Fruit fly (Drosophila melanogaster) whole organism, embryonic: ENCODE measurements around the gene GluRIIE.
A peak's percentile ranks its signal among the peaks of the same experiment; 100 is the strongest.

Experiments
- BEAF-32 ChIP-seq: fragments of 200-800 bp; sonication (Bioruptor generic); optimal IDR thresholded peaks from 3 replicates; lab custom pipeline; 2017; ENCODE audit warnings: missing biosample characterization, missing genetic modification characterization, mild to moderate bottlenecking, moderate library complexity, missing genetic modification reagents
- CG1024 ChIP-seq: fragments of 200-800 bp; sonication (Bioruptor generic); IDR thresholded peaks from 2 replicates; pipeline ENCODE4 v1.3.6; 2022; ENCODE audit warnings: missing biosample characterization, missing genetic modification characterization
- CG10321 ChIP-seq: fragments of 200-800 bp; sonication (Bioruptor generic); IDR thresholded peaks from 2 replicates; pipeline ENCODE4 v1.3.6; 2022; ENCODE audit warnings: missing biosample characterization, missing genetic modification characterization
- CG11085 ChIP-seq: fragments of 200-800 bp; sonication (Bioruptor generic); IDR thresholded peaks from 2 replicates; pipeline ENCODE4 v1.3.6; 2022; ENCODE audit warnings: missing biosample characterization, missing genetic modification characterization
- CG11504 ChIP-seq: fragments of 200-800 bp; sonication (Bioruptor generic); optimal IDR thresholded peaks from 3 replicates; lab custom pipeline; 2019; ENCODE audit warnings: missing biosample characterization, mild to moderate bottlenecking, missing genetic modification characterization, moderate library complexity
- CG11723 ChIP-seq: fragments of 200-800 bp; sonication (Bioruptor generic); optimal IDR thresholded peaks from 2 replicates; lab custom pipeline; 2017; ENCODE audit warnings: missing biosample characterization, mild to moderate bottlenecking, missing genetic modification characterization
- CG12236 ChIP-seq: fragments of 200-800 bp; sonication (Bioruptor generic); optimal IDR thresholded peaks from 2 replicates; lab custom pipeline; 2016; ENCODE audit warnings: missing biosample characterization, missing genetic modification characterization
- CG12942 ChIP-seq: fragments of 200-800 bp; sonication (Bioruptor generic); optimal IDR thresholded peaks from 3 replicates; lab custom pipeline; 2016; ENCODE audit warnings: missing biosample characterization, missing genetic modification characterization
- CG17361 ChIP-seq: fragments of 200-800 bp; sonication (Bioruptor generic); IDR thresholded peaks from 3 replicates; pipeline ENCODE4 v1.3.6; 2022; ENCODE audit warnings: missing biosample characterization, missing genetic modification characterization
- CG32532 ChIP-seq: fragments of 200-800 bp; sonication (Bioruptor generic); IDR thresholded peaks from 2 replicates; pipeline ENCODE4 v1.3.6; 2022; ENCODE audit warnings: missing biosample characterization, missing genetic modification characterization
- CG42726 ChIP-seq: fragments of 200-800 bp; sonication (Bioruptor generic); IDR thresholded peaks from 2 replicates; pipeline ENCODE4 v1.3.6; 2022; ENCODE audit warnings: missing biosample characterization, missing genetic modification characterization; ENCODE audit not compliant: partially characterized antibody
- CG7372 ChIP-seq: fragments of 200-800 bp; sonication (Bioruptor generic); IDR thresholded peaks from 2 replicates; pipeline ENCODE4 v1.3.6; 2022; ENCODE audit warnings: missing biosample characterization, missing genetic modification characterization
- CG7786 ChIP-seq: fragments of 200-800 bp; sonication (Bioruptor generic); optimal IDR thresholded peaks from 2 replicates; lab custom pipeline; 2016; ENCODE audit warnings: missing biosample characterization, missing genetic modification characterization
- CG7839 ChIP-seq: fragments of 200-800 bp; sonication (Bioruptor generic); optimal IDR thresholded peaks from 3 replicates; lab custom pipeline; 2018; ENCODE audit warnings: missing biosample characterization, mild to moderate bottlenecking, missing genetic modification characterization, moderate library complexity
- CG7928 ChIP-seq: fragments of 200-800 bp; sonication (Bioruptor generic); optimal IDR thresholded peaks from 2 replicates; lab custom pipeline; 2017; ENCODE audit warnings: missing biosample characterization, mild to moderate bottlenecking, missing genetic modification characterization
- CG9437 ChIP-seq: fragments of 200-800 bp; sonication (Bioruptor generic); optimal IDR thresholded peaks from 2 replicates; lab custom pipeline; 2018; ENCODE audit warnings: missing biosample characterization, mild to moderate bottlenecking, missing genetic modification characterization
- CG9797 ChIP-seq: fragments of 200-800 bp; sonication (Bioruptor generic); optimal IDR thresholded peaks from 3 replicates; lab custom pipeline; 2018; ENCODE audit warnings: missing biosample characterization, mild to moderate bottlenecking, missing genetic modification characterization
- CkIIα-i1 ChIP-seq: fragments of 200-800 bp; sonication (Bioruptor generic); IDR thresholded peaks from 2 replicates; pipeline ENCODE4 v1.3.6; 2022; ENCODE audit warnings: missing biosample characterization, missing genetic modification characterization
- CoRest ChIP-seq: fragments of 200-800 bp; sonication (Bioruptor generic); optimal IDR thresholded peaks from 3 replicates; lab custom pipeline; 2018; ENCODE audit warnings: missing biosample characterization, mild to moderate bottlenecking, missing genetic modification characterization, moderate library complexity
- Deaf1 ChIP-seq: fragments of 200-800 bp; optimal IDR thresholded peaks from 3 replicates; lab custom pipeline; 2019; ENCODE audit warnings: missing biosample characterization, mild to moderate bottlenecking, missing genetic modification characterization, moderate library complexity
- E2f2 ChIP-seq: fragments of 200-800 bp; sonication (Bioruptor generic); IDR thresholded peaks from 2 replicates; pipeline ENCODE4 v1.3.6; 2022; ENCODE audit warnings: missing biosample characterization, missing genetic modification characterization
- Eip74EF ChIP-seq, 2 experiments: fragments of 200-800 bp in 1 of 2; fragments of >200 bp in 1 of 2; sonication (Bioruptor generic) in 1 of 2; optimal IDR thresholded peaks; 2 replicates each; lab custom pipeline; 2017 to 2019; ENCODE audit warnings: missing biosample characterization in 2 of 2, missing genetic modification characterization in 2 of 2, mild to moderate bottlenecking in 1 of 2, moderate library complexity in 1 of 2
- Ets65A ChIP-seq: fragments of 200-800 bp; sonication (Bioruptor generic); peaks from one replicate; lab custom pipeline; 2016; ENCODE audit warnings: missing biosample characterization, missing genetic modification characterization
- Gug ChIP-seq: fragments of 200-800 bp; sonication (Bioruptor generic); IDR thresholded peaks from 4 replicates; pipeline ENCODE4 v1.3.6; 2022; ENCODE audit warnings: missing biosample characterization, missing genetic modification characterization
- H2.0 ChIP-seq: fragments of 200-800 bp; sonication (Bioruptor generic); IDR thresholded peaks from 2 replicates; pipeline ENCODE4 v1.3.6; 2022; ENCODE audit warnings: missing biosample characterization, missing genetic modification characterization
- Hmr ChIP-seq: fragments of 200-800 bp; sonication (Bioruptor generic); optimal IDR thresholded peaks from 3 replicates; lab custom pipeline; 2017; ENCODE audit warnings: mild to moderate bottlenecking, missing biosample characterization, missing genetic modification reagents, missing genetic modification characterization
- Mad ChIP-seq: fragments of 200-800 bp; sonication (Bioruptor generic); optimal IDR thresholded peaks from 2 replicates; lab custom pipeline; 2016; ENCODE audit warnings: missing biosample characterization, missing genetic modification characterization
- NC2α ChIP-seq: fragments of 200-800 bp; sonication (Bioruptor generic); optimal IDR thresholded peaks from 2 replicates; lab custom pipeline; 2016; ENCODE audit warnings: missing biosample characterization, missing genetic modification characterization
- Rx ChIP-seq: fragments of 200-800 bp; sonication (Bioruptor generic); IDR thresholded peaks from 2 replicates; pipeline ENCODE4 v1.3.6; 2022; ENCODE audit warnings: missing biosample characterization, missing genetic modification characterization
- Scr ChIP-seq: fragments of 200-800 bp; sonication (Bioruptor generic); IDR thresholded peaks from 2 replicates; pipeline ENCODE4 v1.3.6; 2022; ENCODE audit warnings: missing biosample characterization, missing genetic modification characterization; ENCODE audit not compliant: partially characterized antibody
- ase ChIP-seq: fragments of 200-800 bp; sonication (Bioruptor generic); IDR thresholded peaks from 3 replicates; pipeline ENCODE4 v1.3.6; 2022; ENCODE audit warnings: missing biosample characterization, missing genetic modification characterization
- ci ChIP-seq: fragments of 200-800 bp; sonication (Bioruptor generic); IDR thresholded peaks from 3 replicates; pipeline ENCODE4 v1.3.6; 2022; ENCODE audit warnings: missing biosample characterization, missing genetic modification characterization
- dati ChIP-seq: fragments of 200-800 bp; sonication (Bioruptor generic); IDR thresholded peaks from 2 replicates; pipeline ENCODE4 v1.3.6; 2022; ENCODE audit warnings: missing biosample characterization, missing genetic modification characterization
- dysf ChIP-seq: fragments of 200-800 bp; sonication (Bioruptor generic); IDR thresholded peaks from 3 replicates; pipeline ENCODE4 v1.3.6; 2022; ENCODE audit warnings: missing biosample characterization, missing genetic modification characterization
- fu2 ChIP-seq: fragments of 200-800 bp; sonication (Bioruptor generic); optimal IDR thresholded peaks from 2 replicates; lab custom pipeline; 2016; ENCODE audit warnings: missing biosample characterization, missing genetic modification characterization
- grau ChIP-seq: fragments of 200-800 bp; optimal IDR thresholded peaks from 3 replicates; lab custom pipeline; 2019; ENCODE audit warnings: missing biosample characterization, mild to moderate bottlenecking, missing genetic modification characterization, moderate library complexity
- inv ChIP-seq: fragments of 200-800 bp; sonication (Bioruptor generic); IDR thresholded peaks from 2 replicates; pipeline ENCODE4 v1.3.6; 2022; ENCODE audit warnings: missing biosample characterization, missing genetic modification characterization; ENCODE audit not compliant: partially characterized antibody
- kah ChIP-seq: fragments of 200-800 bp; sonication (Bioruptor generic); optimal IDR thresholded peaks from 2 replicates; lab custom pipeline; 2018; ENCODE audit warnings: missing biosample characterization, mild to moderate bottlenecking, missing genetic modification characterization
- lov ChIP-seq, 2 experiments: fragments of 200-800 bp in 1 of 2; fragments of >200 bp in 1 of 2; sonication (Bioruptor generic) in 1 of 2; IDR thresholded peaks in 1 of 2; optimal IDR thresholded peaks in 1 of 2; 2 replicates in 1 of 2; 3 replicates in 1 of 2; pipeline versions ENCODE4 v1.3.6 to Lab custom; 2017 to 2022; ENCODE audit warnings: missing biosample characterization in 1 of 2, missing genetic modification characterization in 1 of 2
- p53 ChIP-seq: fragments of 200-800 bp; sonication (Bioruptor generic); optimal IDR thresholded peaks from 2 replicates; lab custom pipeline; 2016; ENCODE audit warnings: missing biosample characterization, missing genetic modification characterization
- pan ChIP-seq, 4 experiments: fragments of >200 bp in 3 of 4; fragments of 200-800 bp in 1 of 4; sonication (Bioruptor generic) in 1 of 4; optimal IDR thresholded peaks in 3 of 4; IDR thresholded peaks in 1 of 4; 2 replicates each; pipeline versions ENCODE4 v1.3.6 to Lab custom; 2017 to 2022; ENCODE audit warnings: missing biosample characterization in 2 of 4, missing genetic modification characterization in 2 of 4, mixed read lengths in 1 of 4
- phol ChIP-seq: fragments of 200-800 bp; sonication (Bioruptor generic); optimal IDR thresholded peaks from 3 replicates; lab custom pipeline; 2018; ENCODE audit warnings: missing biosample characterization, mild to moderate bottlenecking, missing genetic modification characterization, moderate library complexity
- sens-2 ChIP-seq: fragments of 200-800 bp; sonication (Bioruptor generic); IDR thresholded peaks from 2 replicates; pipeline ENCODE4 v1.3.6; 2022; ENCODE audit warnings: missing biosample characterization, missing genetic modification characterization
- stwl ChIP-seq: fragments of 200-800 bp; sonication (Bioruptor generic); optimal IDR thresholded peaks from 3 replicates; lab custom pipeline; 2018; ENCODE audit warnings: missing biosample characterization, mild to moderate bottlenecking, missing genetic modification characterization, moderate library complexity
- toy ChIP-seq: fragments of 200-800 bp; sonication (Bioruptor generic); IDR thresholded peaks from 2 replicates; pipeline ENCODE4 v1.3.6; 2022; ENCODE audit warnings: missing biosample characterization, missing genetic modification characterization
- wdn ChIP-seq: fragments of 200-800 bp; sonication (Bioruptor generic); IDR thresholded peaks from 2 replicates; pipeline ENCODE4 v1.3.6; 2022; ENCODE audit warnings: missing biosample characterization, missing genetic modification characterization
- wek ChIP-seq: fragments of 200-800 bp; sonication (Bioruptor generic); optimal IDR thresholded peaks from 3 replicates; lab custom pipeline; 2018; ENCODE audit warnings: missing biosample characterization, mild to moderate bottlenecking, missing genetic modification characterization, moderate library complexity
- zfh1 ChIP-seq: fragments of 200-800 bp; sonication (Bioruptor generic); IDR thresholded peaks from 3 replicates; pipeline ENCODE4 v1.3.6; 2022; ENCODE audit warnings: missing biosample characterization, missing genetic modification characterization

Gene GluRIIE

DNA sequence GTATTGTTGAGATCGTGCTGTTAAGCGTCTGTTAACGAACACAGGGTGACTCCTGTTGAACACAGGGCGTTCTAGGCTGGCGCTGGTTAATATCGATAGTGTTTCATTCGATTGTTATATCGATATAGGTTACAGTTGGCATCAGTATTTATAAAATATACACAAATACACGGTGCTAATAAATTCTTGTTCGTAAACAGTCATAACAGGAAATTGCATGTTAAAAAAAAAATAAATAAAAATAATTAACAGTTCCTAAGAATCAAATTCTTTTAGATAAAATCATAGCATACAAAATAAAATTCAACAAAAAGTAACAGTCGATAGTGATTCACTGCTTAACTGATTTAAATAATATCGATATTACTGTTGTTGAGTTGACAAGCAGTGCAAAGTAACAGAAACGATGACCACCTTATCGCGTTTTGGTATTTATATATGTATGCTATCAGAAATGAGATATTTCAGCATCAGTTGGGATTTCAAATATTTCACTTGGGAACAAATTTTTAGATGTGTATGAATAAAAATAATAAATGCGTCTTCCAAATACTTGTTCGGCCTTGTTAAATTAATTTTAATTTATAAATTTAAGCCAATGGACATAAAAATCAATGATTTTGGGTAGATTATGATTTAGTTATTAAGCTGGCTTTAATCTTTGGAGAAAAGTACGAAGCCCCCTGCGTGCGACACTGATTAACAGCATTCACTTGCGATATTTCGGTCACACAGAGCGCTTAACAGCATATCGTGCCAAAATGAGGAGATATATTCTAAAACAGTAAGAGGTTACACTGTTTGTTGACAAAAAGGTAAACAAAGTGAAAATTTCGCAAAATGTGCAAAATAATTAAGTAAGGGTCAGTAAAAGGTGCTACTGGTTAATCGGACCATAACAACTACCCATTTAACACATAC lies 13.6 kb downstream of the GluRIIE start, which contains the start of the genes Pi3K92E and Lrrk (continued):
- TF ChIP-seq ci (GFP tag; lab: Robert Waterston, UW) (no peak; the same call in 2 of the 3 replicates), CG7839 (tag; lab: Kevin White, UChicago) (no peak), wdn (no peak), CG7928 (no peak), Mad (GFP tag; lab: Kevin White, UChicago) (peak; percentile 56), CG12942 (GFP tag; lab: Kevin White, UChicago) (no peak), Eip74EF (GFP tag; optimal IDR thresholded peaks at IDR 0.05; lab: Kevin White, UChicago) (no peak), dati (no peak), BEAF-32 (GFP tag; lab: Kevin White, UChicago) (peak; percentile 84), CG11504 (tag; lab: Kevin White, UChicago) (no peak), H2.0 (0 out of 2 replicates have a peak, but pooled peaks have one; percentile 14), dysf (GFP tag; lab: Robert Waterston, UW) (no peak), Deaf1 (no peak), toy (no peak), zfh1 (no peak), E2f2 (GFP tag; lab: Robert Waterston, UW) (no peak), grau (tag; lab: Kevin White, UChicago) (no peak), Rx (GFP tag; lab: Robert Waterston, UW) (0 out of 2 replicates have a peak, but pooled peaks have one; percentile 9), CG17361 (GFP tag; lab: Robert Waterston, UW) (no peak), fu2 (GFP tag; lab: Kevin White, UChicago) (no peak), phol (no peak), kah (GFP tag; lab: Kevin White, UChicago) (no peak), Ets65A (GFP tag; lab: Kevin White, UChicago) (peak; percentile 93), CG1024 (GFP tag; lab: Robert Waterston, UW) (peak; percentile 17; the same call in 1 of the 2 replicates), CG11723 (GFP tag; lab: Kevin White, UChicago) (no peak), Gug (GFP tag; lab: Robert Waterston, UW) (peak; percentile 39; the same call in 1 of the 4 replicates), CG9437 (GFP tag; lab: Kevin White, UChicago) (no peak), CG7786 (no peak), CG7372 (GFP tag; lab: Robert Waterston, UW) (no peak), Scr (GFP tag; lab: Robert Waterston, UW) (peak; percentile 87), Hmr (GFP tag; lab: Kevin White, UChicago) (no peak), CG9797 (GFP tag; lab: Kevin White, UChicago) (peak; percentile 51), ase (GFP tag; lab: Robert Waterston, UW) (no peak), CkIIα-i1 (no peak), pan (optimal IDR thresholded peaks at IDR 0.05; lab: Kevin White, UChicago) (no peak), pan (GFP tag; optimal IDR thresholded peaks at IDR 0.05 in 1 of 2, IDR thresholded peaks at IDR 0.05 in 1 of 2) (peak in 1 of 2 experiments; percentile 8), CG10321 (GFP tag; lab: Robert Waterston, UW) (no peak), wek (peak; percentile 38), lov (optimal IDR thresholded peaks at IDR 0.05; lab: Kevin White, UChicago) (no peak), lov (GFP tag; IDR thresholded peaks at IDR 0.05; lab: Robert Waterston, UW) (0 out of 3 replicates have a peak, but pooled peaks have one; percentile 49), stwl (tag; lab: Kevin White, UChicago) (peak; percentile 4), CG32532 (peak; percentile 28; the same call in 1 of the 2 replicates), CG12236 (GFP tag; lab: Kevin White, UChicago) (no peak), sens-2 (GFP tag; lab: Robert Waterston, UW) (no peak), CG11085 (GFP tag; lab: Robert Waterston, UW) (no peak), CoRest (tag; lab: Kevin White, UChicago) (peak; percentile 62), CG42726 (GFP tag; lab: Robert Waterston, UW) (peak; percentile 84), NC2α (no peak), inv (peak; percentile 83), p53 (GFP tag; lab: Kevin White, UChicago) (no peak)
